4 worm cellular contexts compared by ENCODE assay signal in the genomic region with DNA sequence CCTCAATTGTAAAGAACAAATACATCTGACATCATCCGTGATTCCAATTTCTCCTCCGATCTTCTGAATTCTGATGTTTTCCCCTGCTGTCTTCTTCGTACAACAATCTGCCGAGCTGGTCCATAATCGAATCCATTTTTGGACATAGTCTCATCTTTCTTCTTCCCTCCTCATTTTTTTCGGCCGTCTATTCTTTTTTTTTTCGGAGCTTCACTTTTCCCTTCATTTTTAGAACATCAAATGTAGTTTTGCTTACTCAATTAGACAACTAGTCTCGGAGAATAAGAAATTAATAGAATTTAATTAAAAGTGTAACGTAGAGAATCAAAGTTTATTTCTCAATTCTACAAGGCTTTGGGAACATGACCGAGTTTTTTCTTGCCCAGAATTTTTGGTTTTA.
TF ChIP-seq lines count a peak whose summit lies in the region.

No protein-coding gene starts in this region.

TF ChIP-seq in whole organism, L1 larva, 84 proteins besides CTCF, POLR2A, EP300 and RAD21:
- TF ChIP-seq nhr-19 (GFP tag; conservative IDR thresholded peaks at IDR 0.05; lab: Robert Waterston, UW), result no peak
- no peak for TF ChIP-seq unc-86 (tag; optimal IDR thresholded peaks at IDR 0.05; lab: Kevin White, UChicago)
- TF ChIP-seq xbp-1 (tag; optimal IDR thresholded peaks at IDR 0.05; lab: Kevin White, UChicago), result no peak
- TF ChIP-seq nhr-20 (tag; optimal IDR thresholded peaks at IDR 0.05; lab: Kevin White, UChicago), result no peak
- TF ChIP-seq fkh-10 (GFP tag; optimal IDR thresholded peaks at IDR 0.05; lab: Kevin White, UChicago), result peak; percentile 49
- TF ChIP-seq ces-1 (GFP tag; optimal IDR thresholded peaks at IDR 0.05; lab: Kevin White, UChicago), result peak; percentile 25
- no peak for TF ChIP-seq ceh-82 (tag; optimal IDR thresholded peaks at IDR 0.05; lab: Kevin White, UChicago)
- TF ChIP-seq rnt-1 (tag; optimal IDR thresholded peaks at IDR 0.05; lab: Kevin White, UChicago), result no peak
- TF ChIP-seq nhr-90 (tag; optimal IDR thresholded peaks at IDR 0.05; lab: Kevin White, UChicago; ENCODE audit: poor library complexity), result no peak
- no peak for TF ChIP-seq elt-2 (tag; optimal IDR thresholded peaks at IDR 0.05; lab: Kevin White, UChicago)
TF ChIP-seq in whole organism, L1 larva: peak in this region for 2.

TF ChIP-seq in whole organism, L3 larva, 47 proteins besides CTCF, POLR2A, EP300 and RAD21:
- TF ChIP-seq fkh-10 (GFP tag; optimal IDR thresholded peaks at IDR 0.05; lab: Kevin White, UChicago) (peak; percentile 75), lsy-12 (tag; optimal IDR thresholded peaks at IDR 0.05; lab: Kevin White, UChicago) (no peak)

TF ChIP-seq in whole organism, L4 larva, 104 proteins besides CTCF, POLR2A, EP300 and RAD21:
- TF ChIP-seq pqm-1 (tag; optimal IDR thresholded peaks at IDR 0.05; lab: Kevin White, UChicago) (no peak), nhr-237 (tag; optimal IDR thresholded peaks at IDR 0.05; lab: Kevin White, UChicago) (no peak), fkh-10 (GFP tag; optimal IDR thresholded peaks at IDR 0.05; lab: Kevin White, UChicago) (peak; percentile 91), ctbp-1 (GFP tag; IDR thresholded peaks at IDR 0.05; lab: Robert Waterston, UW) (0 out of 2 replicates have a peak, but pooled peaks have one; percentile 25), lin-13 (GFP tag; optimal IDR thresholded peaks at IDR 0.05; lab: Kevin White, UChicago) (no peak), aha-1 (tag; lab: Kevin White, UChicago) (peak; percentile 20), ces-1 (GFP tag; optimal IDR thresholded peaks at IDR 0.05; lab: Kevin White, UChicago) (peak; percentile 31), F49E8.2 (tag; optimal IDR thresholded peaks at IDR 0.05; lab: Kevin White, UChicago; ENCODE audit: borderline replicate concordance) (no peak)

TF ChIP-seq in whole organism, late embryonic, 69 proteins besides CTCF, POLR2A, EP300 and RAD21:
- TF ChIP-seq fax-1 (tag; optimal IDR thresholded peaks at IDR 0.05; lab: Kevin White, UChicago), result no peak
- TF ChIP-seq ceh-24 (tag; optimal IDR thresholded peaks at IDR 0.05; lab: Kevin White, UChicago), result no peak
- no peak for TF ChIP-seq ama-1 (optimal IDR thresholded peaks at IDR 0.05; lab: Kevin White, UChicago)
- TF ChIP-seq unc-42 (tag; optimal IDR thresholded peaks at IDR 0.05; lab: Kevin White, UChicago), result peak; percentile 54
- no peak for TF ChIP-seq pros-1 (tag; optimal IDR thresholded peaks at IDR 0.05; lab: Kevin White, UChicago)
